Worm (Caenorhabditis elegans) whole organism, L1 larva: Measurements from ENCODE around the gene Y57G11C.40.
A peak's percentile ranks its signal among the peaks of the same experiment; 100 is the strongest.

Experiments used
- C16A3.4 ChIP-seq: fragments of 150-350 bp; optimal IDR thresholded peaks from 2 replicates; lab custom pipeline; 2014; ENCODE audit warnings: missing biosample characterization, missing genetic modification characterization
- Y116A8C.19 ChIP-seq: sonication (generic microtip); optimal IDR thresholded peaks from 2 replicates; lab custom pipeline; 2016; ENCODE audit warnings: missing compliant biosample characterization, missing genetic modification characterization, borderline replicate concordance
- aly-2 ChIP-seq: fragments of 150-350 bp; optimal IDR thresholded peaks from 2 replicates; lab custom pipeline; 2014; ENCODE audit warnings: missing biosample characterization, missing genetic modification characterization
- blmp-1 ChIP-seq: fragments of 150-350 bp; optimal IDR thresholded peaks from 2 replicates; lab custom pipeline; 2014; ENCODE audit warnings: missing biosample characterization, missing genetic modification characterization
- ceh-63 ChIP-seq: fragments of 200-800 bp; sonication (Bioruptor generic); optimal IDR thresholded peaks from 2 replicates; lab custom pipeline; 2018; ENCODE audit warnings: mild to moderate bottlenecking, missing genetic modification characterization, missing compliant biosample characterization
- ceh-8 ChIP-seq: fragments of 200-800 bp; sonication (Bioruptor generic); optimal IDR thresholded peaks from 2 replicates; lab custom pipeline; 2018; ENCODE audit warnings: mild to moderate bottlenecking, missing genetic modification characterization, moderate library complexity, missing compliant biosample characterization
- ceh-82 ChIP-seq, 3 experiments: fragments of 150-350 bp in 1 of 3; sonication (generic microtip) in 2 of 3; optimal IDR thresholded peaks; 2 replicates each; lab custom pipeline; 2014 to 2017; ENCODE audit warnings: missing biosample characterization in 3 of 3, missing genetic modification characterization in 3 of 3
- ceh-90 ChIP-seq: sonication (generic microtip); optimal IDR thresholded peaks from 2 replicates; lab custom pipeline; 2016; ENCODE audit warnings: missing genetic modification characterization, missing compliant biosample characterization
- ces-1 ChIP-seq: fragments of 150-350 bp; optimal IDR thresholded peaks from 2 replicates; lab custom pipeline; 2014; ENCODE audit warnings: missing biosample characterization, missing genetic modification reagents, missing genetic modification characterization
- efl-1 ChIP-seq, 4 experiments: fragments of 150-350 bp; optimal IDR thresholded peaks in 3 of 4; peaks in 1 of 4; 1 replicate in 1 of 4; 2 replicates in 3 of 4; lab custom pipeline; 2014; ENCODE audit warnings: missing biosample characterization in 2 of 4, missing genetic modification characterization in 2 of 4, missing genetic modification reagents in 2 of 4
- egl-13 ChIP-seq: sonication (generic microtip); optimal IDR thresholded peaks from 2 replicates; lab custom pipeline; 2016; ENCODE audit warnings: missing genotype, missing genetic modification reagents, missing genetic modification characterization, missing compliant biosample characterization
- egl-27 ChIP-seq, 2 experiments: fragments of 150-350 bp in 1 of 2; sonication (generic microtip); optimal IDR thresholded peaks; 3 replicates each; lab custom pipeline; 2017 to 2018; ENCODE audit warnings: missing biosample characterization in 2 of 2, missing genetic modification characterization in 2 of 2, missing genetic modification reagents in 2 of 2
- elt-2 ChIP-seq: sonication (generic microtip); optimal IDR thresholded peaks from 2 replicates; lab custom pipeline; 2016; ENCODE audit warnings: missing genetic modification characterization, mild to moderate bottlenecking, inconsistent platforms, missing compliant biosample characterization, missing genetic modification reagents
- ets-5 ChIP-seq: fragments of 200-800 bp; sonication (Bioruptor generic); IDR thresholded peaks from 2 replicates; pipeline ENCODE4 v1.3.6; 2022; ENCODE audit warnings: missing genetic modification characterization, missing compliant biosample characterization
- hpl-2 ChIP-seq: fragments of 150-350 bp; optimal IDR thresholded peaks from 2 replicates; lab custom pipeline; 2014; ENCODE audit warnings: missing biosample characterization, missing genetic modification reagents, missing genetic modification characterization
- lin-14 ChIP-seq: fragments of 200-800 bp; sonication (Bioruptor generic); optimal IDR thresholded peaks from 2 replicates; lab custom pipeline; 2018; ENCODE audit warnings: mild to moderate bottlenecking, missing genetic modification characterization, moderate library complexity, missing compliant biosample characterization
- lin-15B ChIP-seq: fragments of 150-350 bp; sonication (generic microtip); optimal IDR thresholded peaks from 3 replicates; lab custom pipeline; 2014; ENCODE audit warnings: missing biosample characterization, missing genetic modification characterization
- lin-35 ChIP-seq, 2 experiments: fragments of 150-350 bp; optimal IDR thresholded peaks; 2 replicates each; lab custom pipeline; 2014; ENCODE audit warnings: missing biosample characterization in 2 of 2, missing genetic modification characterization in 2 of 2, missing genetic modification reagents in 2 of 2
- lsy-2 ChIP-seq, 2 experiments: fragments of 150-350 bp; optimal IDR thresholded peaks; 2 replicates each; lab custom pipeline; 2014; ENCODE audit warnings: missing biosample characterization in 2 of 2, missing genetic modification characterization in 2 of 2
- mef-2 ChIP-seq: fragments of 150-350 bp; optimal IDR thresholded peaks from 2 replicates; lab custom pipeline; 2014; ENCODE audit warnings: missing biosample characterization, missing genetic modification characterization
- mep-1 ChIP-seq: fragments of 150-350 bp; optimal IDR thresholded peaks from 2 replicates; lab custom pipeline; 2014; ENCODE audit warnings: missing biosample characterization, missing genetic modification characterization
- nhr-11 ChIP-seq: fragments of 150-350 bp; optimal IDR thresholded peaks from 2 replicates; lab custom pipeline; 2014; ENCODE audit warnings: missing biosample characterization, missing genetic modification characterization
- nhr-12 ChIP-seq: sonication (generic microtip); optimal IDR thresholded peaks from 2 replicates; lab custom pipeline; 2017; ENCODE audit warnings: missing biosample characterization, missing genetic modification characterization
- nhr-20 ChIP-seq: sonication (generic microtip); optimal IDR thresholded peaks from 2 replicates; lab custom pipeline; 2016; ENCODE audit warnings: mild to moderate bottlenecking, missing genetic modification characterization, missing compliant biosample characterization
- nhr-28 ChIP-seq: fragments of 150-350 bp; optimal IDR thresholded peaks from 2 replicates; lab custom pipeline; 2014; ENCODE audit warnings: missing biosample characterization, missing genetic modification characterization
- nhr-47 ChIP-seq: sonication (generic microtip); optimal IDR thresholded peaks from 2 replicates; lab custom pipeline; 2016; ENCODE audit warnings: mild to moderate bottlenecking, missing genetic modification characterization, moderate library complexity, missing compliant biosample characterization
- nhr-71 ChIP-seq: sonication (generic microtip); optimal IDR thresholded peaks from 2 replicates; lab custom pipeline; 2016; ENCODE audit warnings: mild to moderate bottlenecking, missing genetic modification characterization, moderate library complexity, missing compliant biosample characterization
- nhr-76 ChIP-seq: sonication (generic microtip); optimal IDR thresholded peaks from 2 replicates; lab custom pipeline; 2017; ENCODE audit warnings: missing biosample characterization, missing genetic modification characterization
- nhr-84 ChIP-seq: sonication (generic microtip); optimal IDR thresholded peaks from 2 replicates; lab custom pipeline; 2017; ENCODE audit warnings: missing biosample characterization, missing genetic modification characterization
- nhr-85 ChIP-seq: sonication (generic microtip); peaks from one replicate; lab custom pipeline; 2016; ENCODE audit warnings: missing genetic modification characterization, inconsistent platforms, missing compliant biosample characterization
- nhr-90 ChIP-seq: sonication (generic microtip); optimal IDR thresholded peaks from 2 replicates; lab custom pipeline; 2016; ENCODE audit warnings: mild to moderate bottlenecking, missing genetic modification characterization, missing compliant biosample characterization; ENCODE audit not compliant: poor library complexity
- pag-3 ChIP-seq: sonication (generic microtip); optimal IDR thresholded peaks from 2 replicates; lab custom pipeline; 2017; ENCODE audit warnings: missing genetic modification characterization, mild to moderate bottlenecking, missing compliant biosample characterization, antibody characterized with exemption, borderline replicate concordance; ENCODE audit not compliant: insufficient read depth
- pqm-1 ChIP-seq: sonication (generic microtip); optimal IDR thresholded peaks from 3 replicates; lab custom pipeline; 2017; ENCODE audit warnings: missing biosample characterization, missing genetic modification characterization
- rnt-1 ChIP-seq: sonication (generic microtip); optimal IDR thresholded peaks from 2 replicates; lab custom pipeline; 2016; ENCODE audit warnings: mild to moderate bottlenecking, missing genetic modification characterization, moderate library complexity, missing compliant biosample characterization
- skn-1 ChIP-seq: fragments of 150-350 bp; optimal IDR thresholded peaks from 2 replicates; lab custom pipeline; 2014; ENCODE audit warnings: missing biosample characterization, missing genetic modification characterization
- snpc-4 ChIP-seq: fragments of 150-350 bp; optimal IDR thresholded peaks from 2 replicates; lab custom pipeline; 2014; ENCODE audit warnings: missing biosample characterization, missing genetic modification characterization
- snu-23 ChIP-seq: sonication (generic microtip); optimal IDR thresholded peaks from 2 replicates; lab custom pipeline; 2016; ENCODE audit warnings: missing genetic modification characterization, missing compliant biosample characterization
- xbp-1 ChIP-seq: sonication (generic microtip); optimal IDR thresholded peaks from 2 replicates; lab custom pipeline; 2016; ENCODE audit warnings: missing genetic modification characterization, missing compliant biosample characterization
- zag-1 ChIP-seq: fragments of 150-350 bp; optimal IDR thresholded peaks from 2 replicates; lab custom pipeline; 2014; ENCODE audit warnings: missing biosample characterization, missing genetic modification characterization

The Y57G11C.40 gene

ce11 chrIV:14675789-14676188, 28.3 kb downstream of the Y57G11C.40 start (continued):
- TF ChIP-seq ets-5, result no peak
- TF ChIP-seq lsy-2 (tag; optimal IDR thresholded peaks at IDR 0.05; lab: Kevin White, UChicago), result peak; percentile 20 to 44
- TF ChIP-seq nhr-11 (tag; lab: Kevin White, UChicago), result no peak
- no peak for TF ChIP-seq lin-15B
- TF ChIP-seq Y116A8C.19 (tag; lab: Kevin White, UChicago), result no peak
- TF ChIP-seq pag-3, result no peak
- TF ChIP-seq ceh-8 (GFP tag; lab: Kevin White, UChicago), result no peak
- no peak for TF ChIP-seq C16A3.4 (tag; lab: Kevin White, UChicago)
- TF ChIP-seq snu-23 (GFP tag; lab: Kevin White, UChicago), result peak; percentile 75
- TF ChIP-seq efl-1 (optimal IDR thresholded peaks at IDR 0.05; lab: Kevin White, UChicago), result peak in 1 of 2 experiments; percentile 26
- peak in 1 of 2 experiments; percentile 63 for TF ChIP-seq efl-1 (GFP tag; optimal IDR thresholded peaks at IDR 0.05 in 1 of 2; lab: Kevin White, UChicago)
- TF ChIP-seq lin-35 (GFP tag; optimal IDR thresholded peaks at IDR 0.05; lab: Kevin White, UChicago), result peak in 1 of 2 experiments; percentile 41
- peak; percentile 77 for TF ChIP-seq mep-1 (tag; lab: Kevin White, UChicago)
- TF ChIP-seq nhr-20 (tag; lab: Kevin White, UChicago), result peak; percentile 55
- TF ChIP-seq ceh-90 (tag; lab: Kevin White, UChicago), result no peak
- TF ChIP-seq snpc-4 (tag; lab: Kevin White, UChicago), result no peak
- no peak for TF ChIP-seq zag-1
- TF ChIP-seq ceh-82 (tag; optimal IDR thresholded peaks at IDR 0.05; lab: Kevin White, UChicago), result no peak
- TF ChIP-seq aly-2 (tag; lab: Kevin White, UChicago), result no peak
- peak; percentile 95 for TF ChIP-seq nhr-85 (tag; lab: Kevin White, UChicago)
- TF ChIP-seq ces-1 (GFP tag; lab: Kevin White, UChicago), result no peak
- no peak for TF ChIP-seq pqm-1
- TF ChIP-seq skn-1 (tag; lab: Kevin White, UChicago), result no peak
- TF ChIP-seq nhr-90, result peak; percentile 30
- peak; percentile 23 for TF ChIP-seq nhr-47 (tag; lab: Kevin White, UChicago)
- peak; percentile 49 for TF ChIP-seq nhr-71
- TF ChIP-seq ceh-63 (GFP tag; lab: Kevin White, UChicago), result no peak
- TF ChIP-seq elt-2, result no peak

ce11 chrIV:14661370-14661769, 42.7 kb downstream of the Y57G11C.40 start:
- no peak for TF ChIP-seq nhr-76 (tag; lab: Kevin White, UChicago)
- peak; percentile 47 for TF ChIP-seq blmp-1

- TF ChIP-seq lin-14 (GFP tag; lab: Kevin White, UChicago) (no peak), nhr-76 (tag; lab: Kevin White, UChicago) (no peak), blmp-1 (no peak), egl-27 (tag; optimal IDR thresholded peaks at IDR 0.05; lab: Kevin White, UChicago) (no peak), hpl-2 (GFP tag; lab: Kevin White, UChicago) (no peak), egl-13 (tag; lab: Kevin White, UChicago) (no peak), nhr-90 (no peak), nhr-84 (tag; lab: Kevin White, UChicago) (no peak), lin-15B (no peak), nhr-28 (tag; lab: Kevin White, UChicago) (no peak), Y116A8C.19 (tag; lab: Kevin White, UChicago) (no peak), lsy-2 (tag; optimal IDR thresholded peaks at IDR 0.05; lab: Kevin White, UChicago) (no peak)
Observed at ce11 chrIV:14658927-14659326, 45.1 kb downstream of the Y57G11C.40 start.

- TF ChIP-seq hpl-2 (GFP tag; lab: Kevin White, UChicago) (no peak), rnt-1 (tag; lab: Kevin White, UChicago) (no peak), efl-1 (optimal IDR thresholded peaks at IDR 0.05; lab: Kevin White, UChicago) (no peak), efl-1 (GFP tag; optimal IDR thresholded peaks at IDR 0.05 in 1 of 2; lab: Kevin White, UChicago) (peak in 1 of 2 experiments; percentile 74), mef-2 (tag; lab: Kevin White, UChicago) (no peak), xbp-1 (tag; lab: Kevin White, UChicago) (no peak), nhr-12 (tag; lab: Kevin White, UChicago) (no peak), nhr-11 (tag; lab: Kevin White, UChicago) (no peak), ceh-82 (tag; optimal IDR thresholded peaks at IDR 0.05; lab: Kevin White, UChicago) (no peak), lsy-2 (tag; optimal IDR thresholded peaks at IDR 0.05; lab: Kevin White, UChicago) (no peak)
Observed at ce11 chrIV:14658054-14658631, 45.9 kb downstream of the Y57G11C.40 start, which contains the start of gene anoh-2. Gene anoh-2, plus strand, starts transcription at chrIV:14658308.
